Fruit fly (Drosophila melanogaster): ENCODE measurements around the gene Atxn7.

Atxn7 gene

dm6 chr2L:2373818-2374746 lies 1.6 kb upstream of the Atxn7 start, which contains the start of the genes CG3609 and CG15390 (continued):
- TF ChIP-seq BtbVII (GFP tag; optimal IDR thresholded peaks at IDR 0.05) (peak; percentile 22), Kr (GFP tag; optimal IDR thresholded peaks at IDR 0.05) (no peak), unpg (GFP tag; optimal IDR thresholded peaks at IDR 0.05) (peak; percentile 81), slou (GFP tag; optimal IDR thresholded peaks at IDR 0.05) (peak; percentile 51), lmd (GFP tag; IDR thresholded peaks at IDR 0.05) (peak; percentile 73), dm (GFP tag; optimal IDR thresholded peaks at IDR 0.05) (peak; percentile 95), zen (tag; optimal IDR thresholded peaks at IDR 0.05) (peak; percentile 75), CG6175 (GFP tag; IDR thresholded peaks at IDR 0.05) (0 out of 3 replicates have a peak, but pooled peaks have one; percentile 48), CG16779 (GFP tag; IDR thresholded peaks at IDR 0.05) (peak; percentile 92), CG17612 (GFP tag; IDR thresholded peaks at IDR 0.05) (peak; percentile 77), CG13624 (GFP tag; optimal IDR thresholded peaks at IDR 0.05) (peak; percentile 96), CG15696 (tag; optimal IDR thresholded peaks at IDR 0.05) (peak; percentile 61), al (GFP tag; IDR thresholded peaks at IDR 0.05) (peak; percentile 82), CG11456 (GFP tag; IDR thresholded peaks at IDR 0.05) (peak; percentile 96), wek (GFP tag; optimal IDR thresholded peaks at IDR 0.05) (peak; percentile 69), CG4404 (GFP tag; IDR thresholded peaks at IDR 0.05) (peak; percentile 51), eve (GFP tag; optimal IDR thresholded peaks at IDR 0.05) (no peak), ro (GFP tag; IDR thresholded peaks at IDR 0.05) (no peak), esg (GFP tag; conservative IDR thresholded peaks at IDR 0.05) (peak; percentile 59; the same call in 1 of the 2 replicates), hbn (GFP tag; IDR thresholded peaks at IDR 0.05; ENCODE audit: partially characterized antibody) (peak; percentile 32; the same call in 1 of the 2 replicates), Fer1 (GFP tag; optimal IDR thresholded peaks at IDR 0.05) (peak; percentile 72), CG11723 (GFP tag; optimal IDR thresholded peaks at IDR 0.05) (peak; percentile 68), dpn (GFP tag; optimal IDR thresholded peaks at IDR 0.05) (peak; percentile 88 to 92), CG31365 (tag; optimal IDR thresholded peaks at IDR 0.05) (peak; percentile 69), pzg (GFP tag; optimal IDR thresholded peaks at IDR 0.05) (peak; percentile 80), Sox100B (GFP tag; optimal IDR thresholded peaks at IDR 0.05) (peak; percentile 58), HLH54F (GFP tag; optimal IDR thresholded peaks at IDR 0.05) (peak; percentile 93), Lpt (GFP tag; optimal IDR thresholded peaks at IDR 0.05) (no peak), crp (GFP tag; optimal IDR thresholded peaks at IDR 0.05) (peak; percentile 85 to 99), pan (optimal IDR thresholded peaks at IDR 0.05) (no peak), pan (GFP tag; optimal IDR thresholded peaks at IDR 0.05 in 1 of 2, IDR thresholded peaks at IDR 0.05 in 1 of 2) (peak in 1 of 2 experiments; percentile 75), CG9727 (GFP tag; optimal IDR thresholded peaks at IDR 0.05) (peak; percentile 54), Xbp1 (GFP tag; optimal IDR thresholded peaks at IDR 0.05) (peak; percentile 88), kah (GFP tag; optimal IDR thresholded peaks at IDR 0.05) (peak; percentile 6), nau (GFP tag; optimal IDR thresholded peaks at IDR 0.05) (no peak), CG10267 (tag; optimal IDR thresholded peaks at IDR 0.05) (peak; percentile 26), MBD-R2 (GFP tag; IDR thresholded peaks at IDR 0.05) (peak; percentile 97), scrt (GFP tag; optimal IDR thresholded peaks at IDR 0.05) (peak; percentile 58), Dek (tag; optimal IDR thresholded peaks at IDR 0.05) (peak; percentile 82), CG2199 (GFP tag; IDR thresholded peaks at IDR 0.05) (peak; percentile 61; the same call in 2 of the 3 replicates), Dbx (GFP tag; IDR thresholded peaks at IDR 0.05) (peak; percentile 87), Sry-δ (GFP tag; optimal IDR thresholded peaks at IDR 0.05) (peak; percentile 66), CkIIα-i1 (GFP tag; IDR thresholded peaks at IDR 0.05) (0 out of 2 replicates have a peak, but pooled peaks have one; percentile 5), ara (GFP tag; IDR thresholded peaks at IDR 0.05) (peak; percentile 63; the same call in 1 of the 2 replicates), CG1832 (GFP tag; optimal IDR thresholded peaks at IDR 0.05) (no peak), CG17802 (tag; optimal IDR thresholded peaks at IDR 0.05) (peak; percentile 18), fd96Cb (tag; optimal IDR thresholded peaks at IDR 0.05) (peak; percentile 35), kni (GFP tag; optimal IDR thresholded peaks at IDR 0.05) (peak; percentile 41)

Measured in whole organism, embryonic.